Worm (Caenorhabditis elegans) whole organism, L3 larva: ENCODE measurements around the gene figl-1.

Experiments
- ceh-82 ChIP-seq: fragments of 150-350 bp; optimal IDR thresholded peaks from 2 replicates; lab custom pipeline; 2014; ENCODE audit warnings: missing biosample characterization, missing genetic modification characterization
- daf-12 ChIP-seq: fragments of 150-350 bp; optimal IDR thresholded peaks from 2 replicates; lab custom pipeline; 2014; ENCODE audit warnings: missing biosample characterization, missing genetic modification reagents, missing genetic modification characterization
- nhr-25 ChIP-seq: sonication (generic microtip); optimal IDR thresholded peaks from 2 replicates; lab custom pipeline; 2017; ENCODE audit warnings: missing biosample characterization, missing genetic modification characterization
- zag-1 ChIP-seq: fragments of 150-350 bp; optimal IDR thresholded peaks from 2 replicates; lab custom pipeline; 2014; ENCODE audit warnings: missing biosample characterization, missing genetic modification characterization
- ztf-11 ChIP-seq: fragments of 150-350 bp; optimal IDR thresholded peaks from 2 replicates; lab custom pipeline; 2014; ENCODE audit warnings: missing biosample characterization, missing genetic modification characterization

DNA sequence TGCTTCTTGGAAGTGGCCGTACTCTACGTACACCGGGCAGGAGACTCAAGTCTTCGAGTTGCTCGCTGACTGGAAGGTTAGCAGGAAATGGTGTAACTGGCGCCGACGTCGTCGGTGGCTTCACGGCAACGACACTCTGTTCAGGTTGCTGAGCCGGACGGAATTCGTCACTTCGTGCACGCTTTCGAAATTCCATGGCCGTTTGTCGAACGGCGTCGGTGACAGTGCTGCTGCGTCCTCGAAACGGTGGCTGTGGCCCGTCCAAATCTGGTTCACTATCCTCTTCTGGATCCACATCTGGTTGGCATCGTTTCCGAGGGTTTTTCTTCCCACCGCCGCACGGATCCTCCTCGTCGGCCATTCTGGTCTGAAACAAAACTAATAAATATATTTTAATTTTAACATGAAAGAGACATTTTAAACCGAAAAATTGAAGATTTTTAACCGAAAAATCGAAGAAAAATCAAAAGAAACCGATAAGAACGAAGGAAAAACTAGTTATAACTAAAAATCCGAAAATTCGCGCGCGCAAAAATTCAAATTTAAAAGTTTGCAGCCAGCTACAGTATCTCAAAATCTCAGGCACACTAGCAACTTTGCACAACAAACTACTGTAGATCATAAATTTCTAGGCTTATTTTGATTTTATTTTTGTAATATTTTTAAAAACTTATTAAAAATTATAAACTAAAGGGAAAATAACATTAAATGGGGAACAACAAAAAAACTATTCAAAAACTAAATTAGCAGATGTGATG is 30.2 kb upstream of the figl-1 start, which contains the start of gene F32D1.7:
- TF ChIP-seq zag-1 (tag; lab: Kevin White, UChicago) = no peak
- TF ChIP-seq ceh-82 (tag; lab: Kevin White, UChicago) = no peak
- no peak for TF ChIP-seq ztf-11 (tag; lab: Kevin White, UChicago)
- no peak for TF ChIP-seq daf-12 (tag; lab: Kevin White, UChicago)
- no peak for TF ChIP-seq nhr-25 (tag; lab: Kevin White, UChicago)
